Worm (Caenorhabditis elegans): ENCODE data around the gene C09F5.1.

Gene C09F5.1

DNA sequence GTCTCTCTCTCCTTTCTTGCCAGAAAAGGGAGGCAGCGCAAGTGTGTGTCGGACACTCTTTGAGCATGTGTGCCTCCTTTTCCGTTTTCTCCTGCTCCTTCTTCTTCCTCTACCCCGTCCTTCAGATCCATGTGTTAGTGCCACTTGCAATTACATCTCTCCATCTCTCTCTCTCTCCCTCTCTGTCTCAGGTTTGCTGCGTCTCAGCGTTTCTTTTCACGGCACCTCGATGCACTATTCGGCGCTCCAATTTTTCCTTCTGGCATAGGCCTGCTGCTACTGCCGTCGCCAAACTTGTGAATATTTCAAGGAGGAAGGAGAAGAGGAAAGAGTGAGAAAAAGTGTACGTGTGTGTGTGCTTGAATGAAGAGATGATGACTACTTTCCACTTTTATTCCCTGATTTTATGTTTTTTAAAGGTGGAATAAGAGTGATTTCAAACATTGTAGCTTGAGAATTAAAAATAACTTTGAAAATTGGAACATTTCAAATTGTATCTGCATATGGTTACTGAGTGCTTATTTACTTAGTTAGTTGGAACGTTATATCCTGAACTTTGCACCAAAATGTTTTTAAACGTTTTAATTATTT, 9.9 kb downstream of the C09F5.1 start, which contains the start of gene W02B3.3 (continued):
- TF ChIP-seq egl-27 (tag; optimal IDR thresholded peaks at IDR 0.05) (peak; percentile 68), nhr-21 (tag; optimal IDR thresholded peaks at IDR 0.05) (no peak)

DNA sequence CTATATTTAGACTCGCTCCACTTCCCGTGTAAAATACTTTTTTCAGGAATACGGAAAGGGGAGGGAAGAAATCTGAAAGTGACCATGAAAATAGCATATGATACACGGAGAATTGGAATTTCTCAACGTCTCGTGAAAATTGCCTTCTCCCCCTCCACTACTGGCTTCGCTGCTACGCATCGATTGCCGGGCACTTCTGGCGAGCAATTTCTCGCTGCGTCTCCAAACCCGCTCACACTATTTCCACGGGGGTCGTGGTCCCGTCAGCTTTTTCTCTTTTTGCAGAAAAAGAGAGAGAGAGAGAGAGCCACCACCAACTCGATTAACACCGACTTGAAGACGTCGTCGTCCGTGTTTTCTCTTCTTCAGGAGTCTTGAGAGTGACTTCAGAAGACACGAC, 12.5 kb downstream of the C09F5.1 start:
- no peak for TF ChIP-seq blmp-1 (tag; optimal IDR thresholded peaks at IDR 0.05; ENCODE audit: insufficient read depth)
- no peak for TF ChIP-seq R02D3.7 (tag; optimal IDR thresholded peaks at IDR 0.05)
- TF ChIP-seq Y55F3AM.14 (GFP tag; optimal IDR thresholded peaks at IDR 0.05), result peak; percentile 34
- TF ChIP-seq dmd-4 (tag; optimal IDR thresholded peaks at IDR 0.05), result no peak
- TF ChIP-seq skn-1 (tag; optimal IDR thresholded peaks at IDR 0.05), result no peak
- TF ChIP-seq lin-13 (GFP tag; optimal IDR thresholded peaks at IDR 0.05), result peak; percentile 22
- TF ChIP-seq mdl-1 (tag; optimal IDR thresholded peaks at IDR 0.05), result peak; percentile 1 to 69
- TF ChIP-seq sem-4 (tag; optimal IDR thresholded peaks at IDR 0.05), result no peak
- TF ChIP-seq zag-1 (tag; optimal IDR thresholded peaks at IDR 0.05), result peak; percentile 83
- peak; percentile 45 to 68 for TF ChIP-seq lsy-2 (tag; optimal IDR thresholded peaks at IDR 0.05)
- TF ChIP-seq nhr-10 (tag; optimal IDR thresholded peaks at IDR 0.05), result no peak
- peak; percentile 73 for TF ChIP-seq C34F6.9 (tag; optimal IDR thresholded peaks at IDR 0.05)
- no peak for TF ChIP-seq sma-3 (GFP tag; optimal IDR thresholded peaks at IDR 0.05)
- no peak for TF ChIP-seq ama-1 (optimal IDR thresholded peaks at IDR 0.05)
- TF ChIP-seq nhr-25 (tag; optimal IDR thresholded peaks at IDR 0.05), result no peak
- TF ChIP-seq nhr-12 (tag; optimal IDR thresholded peaks at IDR 0.05), result no peak
- no peak for TF ChIP-seq elt-3 (tag; optimal IDR thresholded peaks at IDR 0.05)
- peak; percentile 82 for TF ChIP-seq unc-55 (GFP tag; optimal IDR thresholded peaks at IDR 0.05)
- peak; percentile 63 for TF ChIP-seq crh-2 (tag; optimal IDR thresholded peaks at IDR 0.05)
- peak; percentile 46 for TF ChIP-seq sma-9 (GFP tag; optimal IDR thresholded peaks at IDR 0.05)
- TF ChIP-seq sma-9 (tag; optimal IDR thresholded peaks at IDR 0.05), result no peak
- TF ChIP-seq elt-1 (tag; optimal IDR thresholded peaks at IDR 0.05), result no peak
- peak; percentile 25 for TF ChIP-seq fos-1 (tag; optimal IDR thresholded peaks at IDR 0.05)
- TF ChIP-seq nhr-6 (tag; optimal IDR thresholded peaks at IDR 0.05), result peak; percentile 9
- TF ChIP-seq alr-1 (tag; optimal IDR thresholded peaks at IDR 0.05), result no peak
- TF ChIP-seq nhr-23 (tag; optimal IDR thresholded peaks at IDR 0.05), result no peak
- peak; percentile 58 for TF ChIP-seq egl-27 (tag; optimal IDR thresholded peaks at IDR 0.05)
- no peak for TF ChIP-seq ztf-11 (tag; optimal IDR thresholded peaks at IDR 0.05)
- no peak for TF ChIP-seq ZK546.5 (tag; optimal IDR thresholded peaks at IDR 0.05)
- peak; percentile 44 for TF ChIP-seq nhr-129 (tag; optimal IDR thresholded peaks at IDR 0.05)
- TF ChIP-seq F13H6.1 (tag; optimal IDR thresholded peaks at IDR 0.05), result peak; percentile 69
- peak; percentile 87 for TF ChIP-seq lin-11 (tag; optimal IDR thresholded peaks at IDR 0.05)
- no peak for TF ChIP-seq mbf-1 (tag; optimal IDR thresholded peaks at IDR 0.05)
- peak; percentile 14 for TF ChIP-seq mab-5 (tag; optimal IDR thresholded peaks at IDR 0.05)
- no peak for TF ChIP-seq ztf-1 (GFP tag; conservative IDR thresholded peaks at IDR 0.05)
- TF ChIP-seq nhr-21 (tag; optimal IDR thresholded peaks at IDR 0.05), result no peak
- no peak for TF ChIP-seq ceh-82 (tag; optimal IDR thresholded peaks at IDR 0.05)
- TF ChIP-seq nhr-237 (tag; optimal IDR thresholded peaks at IDR 0.05), result no peak

DNA sequence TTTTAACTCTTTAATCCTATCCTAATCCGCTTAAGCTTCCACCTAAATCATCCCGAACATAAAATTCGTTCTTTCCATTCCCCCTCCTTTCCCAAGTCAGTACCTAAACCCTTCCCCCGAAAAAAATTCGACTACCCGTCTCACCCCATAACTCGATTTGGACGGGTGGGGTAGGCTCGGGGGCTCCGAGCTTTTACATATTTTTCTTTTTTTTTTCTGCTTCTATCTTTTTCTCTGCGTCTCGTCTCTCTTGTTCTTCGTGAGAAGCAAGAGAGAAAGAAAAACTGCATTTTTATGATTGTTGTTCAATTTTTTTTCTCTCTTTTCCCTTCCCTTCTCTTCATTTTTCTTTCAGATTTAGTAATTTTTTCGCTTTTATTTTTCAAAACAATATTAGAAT, 16.9 kb downstream of the C09F5.1 start:
- TF ChIP-seq nhr-21 (tag; optimal IDR thresholded peaks at IDR 0.05) (no peak), lin-39 (tag; optimal IDR thresholded peaks at IDR 0.05) (no peak), F13H6.1 (tag; optimal IDR thresholded peaks at IDR 0.05) (peak; percentile 21), C34F6.9 (tag; optimal IDR thresholded peaks at IDR 0.05) (peak; percentile 60), aly-2 (tag; optimal IDR thresholded peaks at IDR 0.05) (no peak), lsy-2 (tag; optimal IDR thresholded peaks at IDR 0.05) (peak in 1 of 2 experiments; percentile 20), unc-55 (GFP tag; optimal IDR thresholded peaks at IDR 0.05) (peak; percentile 27)

DNA sequence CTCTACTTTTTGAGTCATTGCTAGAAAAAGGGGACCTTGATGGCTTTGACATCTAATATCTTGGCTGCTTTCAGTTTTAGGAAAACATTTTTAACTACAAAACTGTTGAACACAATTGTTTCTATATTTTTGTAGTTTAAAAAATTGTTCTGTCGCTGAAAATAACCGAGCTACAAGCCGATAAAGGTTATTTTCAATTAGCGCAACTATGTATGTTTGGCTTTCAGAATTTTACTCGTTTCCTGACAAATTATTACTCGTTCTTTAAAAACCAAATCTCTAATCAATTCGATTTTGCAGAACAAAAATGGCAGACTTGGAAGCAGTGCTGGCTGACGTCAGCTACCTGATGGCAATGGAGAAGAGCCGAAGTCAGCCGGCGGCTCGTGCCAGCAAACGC, 17.3 kb downstream of the C09F5.1 start, which contains the start of gene grk-2:
Gene grk-2 (plus strand): TSS at position 301 of the 400 bp plus-strand sequence.
- no peak for TF ChIP-seq nhr-21 (tag; optimal IDR thresholded peaks at IDR 0.05)
- TF ChIP-seq lin-13 (GFP tag; optimal IDR thresholded peaks at IDR 0.05), result no peak
- no peak for TF ChIP-seq C34F6.9 (tag; optimal IDR thresholded peaks at IDR 0.05)
- no peak for TF ChIP-seq nhr-129 (tag; optimal IDR thresholded peaks at IDR 0.05)
- no peak for TF ChIP-seq ceh-82 (tag; optimal IDR thresholded peaks at IDR 0.05)
- no peak for TF ChIP-seq unc-62 (GFP tag; optimal IDR thresholded peaks at IDR 0.05)
- TF ChIP-seq nhr-10 (tag; optimal IDR thresholded peaks at IDR 0.05), result no peak
- TF ChIP-seq elt-3 (tag; optimal IDR thresholded peaks at IDR 0.05), result no peak
- TF ChIP-seq nhr-23 (tag; optimal IDR thresholded peaks at IDR 0.05), result no peak
- TF ChIP-seq ztf-11 (tag; optimal IDR thresholded peaks at IDR 0.05), result no peak
- no peak for TF ChIP-seq mab-5 (tag; optimal IDR thresholded peaks at IDR 0.05)
- no peak for TF ChIP-seq sma-3 (GFP tag; optimal IDR thresholded peaks at IDR 0.05)
- no peak for TF ChIP-seq F13H6.1 (tag; optimal IDR thresholded peaks at IDR 0.05)
- TF ChIP-seq dmd-4 (tag; optimal IDR thresholded peaks at IDR 0.05), result no peak
